Worm (Caenorhabditis elegans) whole organism, young adult: ENCODE results near the gene syd-1.

Experiments
- Y67H2A.10 ChIP-seq: fragments of 200-800 bp; sonication (Bioruptor generic); conservative IDR thresholded peaks from 2 replicates; pipeline ENCODE4 v1.3.6; 2022; ENCODE audit warnings: missing genetic modification reagents, missing genetic modification characterization, missing compliant biosample characterization
- ama-1 ChIP-seq, 3 experiments: fragments of 150-350 bp in 1 of 3; sonication (generic microtip) in 2 of 3; optimal IDR thresholded peaks; 2 replicates each; lab custom pipeline; 2014 to 2018; ENCODE audit warnings: missing biosample characterization in 2 of 3, missing genetic modification characterization in 2 of 3, missing genetic modification reagents in 2 of 3
- cebp-2 ChIP-seq: fragments of 200-800 bp; sonication (Bioruptor generic); IDR thresholded peaks from 2 replicates; pipeline ENCODE4 v1.3.6; 2022; ENCODE audit warnings: missing genetic modification characterization, missing compliant biosample characterization
- chd-7 ChIP-seq: sonication (generic microtip); optimal IDR thresholded peaks from 2 replicates; lab custom pipeline; 2016; ENCODE audit warnings: mild to moderate bottlenecking, missing genetic modification characterization, moderate library complexity, missing compliant biosample characterization
- dox-1 ChIP-seq: fragments of 200-800 bp; sonication (Bioruptor generic); IDR thresholded peaks from 2 replicates; pipeline ENCODE4 v1.3.6; 2022; ENCODE audit warnings: missing genetic modification reagents, missing genetic modification characterization, missing compliant biosample characterization
- lin-26 ChIP-seq: fragments of 200-800 bp; sonication (Bioruptor generic); IDR thresholded peaks from 2 replicates; pipeline ENCODE4 v1.3.6; 2022; ENCODE audit warnings: missing genetic modification reagents, missing genetic modification characterization, missing compliant biosample characterization
- sdz-38 ChIP-seq: sonication (generic microtip); optimal IDR thresholded peaks from 2 replicates; lab custom pipeline; 2016; ENCODE audit warnings: missing genotype, missing genetic modification characterization, missing compliant biosample characterization

ce11 chrII:7636941-7637340 lies 42.2 kb upstream of the syd-1 start:
- TF ChIP-seq ama-1 (optimal IDR thresholded peaks at IDR 0.05; lab: Kevin White, UChicago) (no peak), ama-1 (GFP tag; optimal IDR thresholded peaks at IDR 0.05; lab: Kevin White, UChicago) (no peak), Y67H2A.10 (GFP tag; lab: Robert Waterston, UW) (no peak), sdz-38 (tag; lab: Kevin White, UChicago) (no peak), dox-1 (GFP tag; lab: Robert Waterston, UW) (no peak), cebp-2 (GFP tag; lab: Robert Waterston, UW) (no peak), chd-7 (tag; lab: Kevin White, UChicago) (no peak), lin-26 (GFP tag; lab: Robert Waterston, UW) (no peak)
